Worm (Caenorhabditis elegans) whole organism, mixed stage, embryonic: ENCODE measurements around the gene T08E11.1.
A peak's percentile ranks its signal among the peaks of the same experiment; 100 is the strongest.
"Not testable (repeated sequence)": the region's sequence is repeated elsewhere in the genome, so short reads cannot be mapped to it uniquely, and the experiment has no call there.

Source experiments
- bed-3 ChIP-seq: fragments of 200-800 bp; sonication (Bioruptor generic); optimal IDR thresholded peaks from 3 replicates; lab custom pipeline; 2018; ENCODE audit warnings: mild to moderate bottlenecking, missing genetic modification characterization, moderate library complexity, missing compliant biosample characterization
- ceh-39 ChIP-seq: fragments of 150-350 bp; optimal IDR thresholded peaks from 2 replicates; lab custom pipeline; 2014; ENCODE audit warnings: missing biosample characterization, missing genetic modification characterization
- ceh-83 ChIP-seq: fragments of 200-800 bp; sonication (Bioruptor generic); optimal IDR thresholded peaks from 2 replicates; lab custom pipeline; 2018; ENCODE audit warnings: mild to moderate bottlenecking, missing genetic modification characterization, missing compliant biosample characterization
- cnd-1 ChIP-seq: fragments of 200-800 bp; sonication (Bioruptor generic); optimal IDR thresholded peaks from 2 replicates; lab custom pipeline; 2018; ENCODE audit warnings: mild to moderate bottlenecking, missing genetic modification characterization, missing compliant biosample characterization
- drap-1 ChIP-seq: fragments of 200-800 bp; sonication (Bioruptor generic); optimal IDR thresholded peaks from 3 replicates; lab custom pipeline; 2018; ENCODE audit warnings: mild to moderate bottlenecking, missing genetic modification characterization, missing compliant biosample characterization
- elt-1 ChIP-seq: sonication (generic microtip); optimal IDR thresholded peaks from 2 replicates; lab custom pipeline; 2017; ENCODE audit warnings: missing genetic modification characterization, mild to moderate bottlenecking, missing compliant biosample characterization, antibody characterized with exemption, moderate library complexity, borderline replicate concordance; ENCODE audit not compliant: insufficient read depth
- elt-3 ChIP-seq: fragments of 150-350 bp; optimal IDR thresholded peaks from 2 replicates; lab custom pipeline; 2014; ENCODE audit warnings: missing biosample characterization, missing genetic modification characterization
- flh-1 ChIP-seq: fragments of 200-800 bp; sonication (Bioruptor generic); optimal IDR thresholded peaks from 2 replicates; lab custom pipeline; 2018; ENCODE audit warnings: mild to moderate bottlenecking, missing genetic modification characterization, moderate library complexity, missing compliant biosample characterization
- lin-32 ChIP-seq: fragments of 200-800 bp; sonication (Bioruptor generic); optimal IDR thresholded peaks from 2 replicates; lab custom pipeline; 2018; ENCODE audit warnings: mild to moderate bottlenecking, missing genetic modification characterization, missing compliant biosample characterization
- lsy-2 ChIP-seq: fragments of 150-350 bp; optimal IDR thresholded peaks from 2 replicates; lab custom pipeline; 2014; ENCODE audit warnings: missing biosample characterization, missing genetic modification characterization
- mab-5 ChIP-seq: fragments of 150-350 bp; optimal IDR thresholded peaks from 2 replicates; lab custom pipeline; 2014; ENCODE audit warnings: missing biosample characterization, missing genetic modification characterization
- mep-1 ChIP-seq: fragments of 150-350 bp; optimal IDR thresholded peaks from 2 replicates; lab custom pipeline; 2017; ENCODE audit warnings: missing biosample characterization, missing genetic modification reagents, missing genetic modification characterization, inconsistent platforms
- mls-2 ChIP-seq: sonication (generic microtip); optimal IDR thresholded peaks from 2 replicates; lab custom pipeline; 2016; ENCODE audit warnings: mild to moderate bottlenecking, missing genetic modification characterization, moderate library complexity, missing compliant biosample characterization
- nhr-2 ChIP-seq: fragments of 150-350 bp; optimal IDR thresholded peaks from 2 replicates; lab custom pipeline; 2014; ENCODE audit warnings: missing biosample characterization, missing genetic modification characterization
- nhr-237 ChIP-seq: fragments of 150-350 bp; optimal IDR thresholded peaks from 2 replicates; lab custom pipeline; 2014; ENCODE audit warnings: missing biosample characterization, missing genetic modification characterization
- nhr-28 ChIP-seq: fragments of 150-350 bp; optimal IDR thresholded peaks from 2 replicates; lab custom pipeline; 2014; ENCODE audit warnings: missing biosample characterization, missing genetic modification characterization
- pha-4 ChIP-seq: fragments of 150-350 bp; optimal IDR thresholded peaks from 2 replicates; lab custom pipeline; 2018; ENCODE audit warnings: missing biosample characterization, missing genetic modification reagents, missing genetic modification characterization
- sem-2 ChIP-seq: fragments of 200-800 bp; sonication (Bioruptor generic); optimal IDR thresholded peaks from 2 replicates; lab custom pipeline; 2018; ENCODE audit warnings: mild to moderate bottlenecking, missing genetic modification characterization, missing compliant biosample characterization
- snpc-4 ChIP-seq: fragments of 150-350 bp; optimal IDR thresholded peaks from 2 replicates; lab custom pipeline; 2014; ENCODE audit warnings: missing biosample characterization, missing genetic modification characterization
- sptf-1 ChIP-seq: sonication (generic microtip); optimal IDR thresholded peaks from 2 replicates; lab custom pipeline; 2017; ENCODE audit warnings: mild to moderate bottlenecking, missing genetic modification characterization, moderate library complexity, missing compliant biosample characterization
- tbx-8 ChIP-seq: fragments of 200-800 bp; sonication (Bioruptor generic); optimal IDR thresholded peaks from 2 replicates; lab custom pipeline; 2018; ENCODE audit warnings: mild to moderate bottlenecking, missing genetic modification characterization, moderate library complexity, missing compliant biosample characterization
- unc-120 ChIP-seq: sonication (generic microtip); optimal IDR thresholded peaks from 2 replicates; lab custom pipeline; 2017; ENCODE audit warnings: missing genetic modification characterization, missing compliant biosample characterization; ENCODE audit not compliant: poor library complexity, severe bottlenecking
- unc-39 ChIP-seq: fragments of 150-350 bp; optimal IDR thresholded peaks from 2 replicates; lab custom pipeline; 2014; ENCODE audit warnings: missing biosample characterization, missing genetic modification characterization
- unc-62 ChIP-seq: fragments of 150-350 bp; optimal IDR thresholded peaks from 2 replicates; lab custom pipeline; 2014; ENCODE audit warnings: missing biosample characterization, missing genetic modification reagents, missing genetic modification characterization
- zip-8 ChIP-seq: fragments of 150-350 bp; optimal IDR thresholded peaks from 2 replicates; lab custom pipeline; 2014; ENCODE audit warnings: missing biosample characterization, missing genetic modification characterization

Gene T08E11.1

ce11 chrII:1850840-1851294 is 14.6 kb downstream of the T08E11.1 start, which contains the start of gene C52E2.3:
Gene C52E2.3 (plus strand): TSS chrII:1851244.
- TF ChIP-seq elt-1 (tag; lab: Kevin White, UChicago) (peak; percentile 62), nhr-237 (tag; lab: Kevin White, UChicago) (no peak), elt-3 (tag; lab: Kevin White, UChicago) (peak; percentile 85)
- TF ChIP-seq, all 35 proteins: peak for 2

- TF ChIP-seq sem-2 (no peak), ceh-83 (no peak), elt-1 (tag; lab: Kevin White, UChicago) (no peak), mep-1 (tag; lab: Kevin White, UChicago) (no peak), unc-120 (tag; lab: Kevin White, UChicago) (no peak), zip-8 (tag; lab: Kevin White, UChicago) (no peak), sptf-1 (tag; lab: Kevin White, UChicago) (no peak), tbx-8 (GFP tag; lab: Kevin White, UChicago) (no peak), cnd-1 (tag; lab: Kevin White, UChicago) (no peak), nhr-2 (tag; lab: Kevin White, UChicago) (no peak), snpc-4 (tag; lab: Kevin White, UChicago) (no peak), drap-1 (no peak), elt-3 (tag; lab: Kevin White, UChicago) (no peak)
Measured at ce11 chrII:1851716-1852115, 15.4 kb downstream of the T08E11.1 start.

ce11 chrII:1852503-1852902 is 16.2 kb downstream of the T08E11.1 start, which contains the start of gene C52E2.2:
Gene C52E2.2 (plus strand): TSS chrII:1852803.
- TF ChIP-seq unc-62 (GFP tag; lab: Kevin White, UChicago), result no peak
- TF ChIP-seq sptf-1 (tag; lab: Kevin White, UChicago), result no peak
- no peak for TF ChIP-seq lin-32 (GFP tag; lab: Kevin White, UChicago)
- TF ChIP-seq tbx-8 (GFP tag; lab: Kevin White, UChicago), result no peak
- no peak for TF ChIP-seq elt-3 (tag; lab: Kevin White, UChicago)
- no peak for TF ChIP-seq sem-2
- TF ChIP-seq drap-1, result no peak
- no peak for TF ChIP-seq unc-39 (tag; lab: Kevin White, UChicago)

ce11 chrII:1854094-1854493 is 17.8 kb downstream of the T08E11.1 start, which contains the start of gene fbxb-95:
Gene fbxb-95 (plus strand): TSS chrII:1854394.
- not testable (repeated sequence) for TF ChIP-seq tbx-8 (GFP tag; lab: Kevin White, UChicago); elt-1 (tag; lab: Kevin White, UChicago); nhr-28
- TF ChIP-seq, all 35 proteins: peak for 0; not testable (repeated sequence) for 35

ce11 chrII:1861285-1861793 is 25.0 kb downstream of the T08E11.1 start, which contains the start of gene C16C4.18:
Gene C16C4.18 (minus strand): TSS chrII:1861335.
- peak; percentile 2 for TF ChIP-seq mep-1 (tag; lab: Kevin White, UChicago)

ce11 chrII:1862334-1862733 is 26.0 kb downstream of the T08E11.1 start, which contains the start of gene fbxb-98:
Gene fbxb-98 (plus strand): TSS chrII:1862634.
- TF ChIP-seq bed-3; pha-4; mab-5 (tag; lab: Kevin White, UChicago): not testable (repeated sequence)
- TF ChIP-seq, all 35 proteins: peak for 0; not testable (repeated sequence) for 35

ce11 chrII:1864278-1864677 is 28.0 kb downstream of the T08E11.1 start, which contains the start of gene C16C4.17:
Gene C16C4.17 (plus strand): TSS chrII:1864578.
- TF ChIP-seq flh-1 (GFP tag; lab: Kevin White, UChicago), result no peak
- TF ChIP-seq sptf-1 (tag; lab: Kevin White, UChicago), result no peak
- TF ChIP-seq ceh-39 (tag; lab: Kevin White, UChicago), result no peak
- TF ChIP-seq lsy-2 (tag; lab: Kevin White, UChicago), result no peak
- TF ChIP-seq cnd-1 (tag; lab: Kevin White, UChicago), result no peak
- TF ChIP-seq drap-1, result no peak
- no peak for TF ChIP-seq elt-3 (tag; lab: Kevin White, UChicago)
- TF ChIP-seq pha-4, result no peak
- no peak for TF ChIP-seq mls-2 (tag; lab: Kevin White, UChicago)
- no peak for TF ChIP-seq unc-39 (tag; lab: Kevin White, UChicago)
